Fruit fly (Drosophila melanogaster) whole organism, wandering third instar larva: ENCODE measurements around the gene Jon65Ai.
A peak's percentile ranks its signal among the peaks of the same experiment; 100 is the strongest.

Experiments
- Abd-B ChIP-seq: fragments of >200 bp; optimal IDR thresholded peaks from 2 replicates; lab custom pipeline; 2017; ENCODE audit warnings: missing biosample characterization, missing genetic modification characterization
- CG32264 ChIP-seq: fragments of 200-800 bp; sonication (Bioruptor generic); optimal IDR thresholded peaks from 2 replicates; lab custom pipeline; 2016; ENCODE audit warnings: missing biosample characterization, missing genetic modification characterization
- CG9705 ChIP-seq: fragments of 200-800 bp; sonication (Bioruptor generic); optimal IDR thresholded peaks from 2 replicates; lab custom pipeline; 2018; ENCODE audit warnings: missing biosample characterization, mild to moderate bottlenecking, missing genetic modification characterization
- Dfd ChIP-seq: fragments of >200 bp; optimal IDR thresholded peaks from 2 replicates; lab custom pipeline; 2017; ENCODE audit warnings: missing biosample characterization, missing genetic modification characterization
- Dif ChIP-seq: fragments of 200-275, 200-300 bp; sonication (Bioruptor generic); optimal IDR thresholded peaks from 2 replicates; lab custom pipeline; 2018; ENCODE audit warnings: missing biosample characterization, missing genetic modification characterization; ENCODE audit not compliant: partially characterized antibody
- GATAd ChIP-seq: sonication (Bioruptor generic); optimal IDR thresholded peaks from 2 replicates; lab custom pipeline; 2016; ENCODE audit warnings: missing biosample characterization, missing genetic modification characterization
- HLH106 ChIP-seq: fragments of 200-800 bp; optimal IDR thresholded peaks from 3 replicates; lab custom pipeline; 2019; ENCODE audit warnings: missing biosample characterization, mild to moderate bottlenecking, missing genetic modification characterization, moderate library complexity
- Jra ChIP-seq: sonication (Bioruptor generic); optimal IDR thresholded peaks from 2 replicates; lab custom pipeline; 2016; ENCODE audit warnings: missing biosample characterization, missing genetic modification characterization
- Myc ChIP-seq: fragments of >200 bp; optimal IDR thresholded peaks from 2 replicates; lab custom pipeline; 2017
- N ChIP-seq: fragments of >200 bp; optimal IDR thresholded peaks from 2 replicates; lab custom pipeline; 2018; ENCODE audit warnings: missing biosample characterization, missing external identifiers, missing genetic modification characterization
- OdsH ChIP-seq: fragments of 200-800 bp; sonication (Bioruptor generic); optimal IDR thresholded peaks from 2 replicates; lab custom pipeline; 2016; ENCODE audit warnings: missing biosample characterization, mild to moderate bottlenecking, missing genetic modification characterization
- Sp1 ChIP-seq: fragments of 200-800 bp; sonication (Bioruptor generic); optimal IDR thresholded peaks from 3 replicates; lab custom pipeline; 2019; ENCODE audit warnings: missing biosample characterization, mild to moderate bottlenecking, missing genetic modification characterization, moderate library complexity
- dmrt93B ChIP-seq: fragments of 200-800 bp; sonication (Bioruptor generic); optimal IDR thresholded peaks from 2 replicates; lab custom pipeline; 2018; ENCODE audit warnings: missing biosample characterization, mild to moderate bottlenecking, missing genetic modification characterization
- ey ChIP-seq: fragments of 200-800 bp; sonication (Bioruptor generic); optimal IDR thresholded peaks from 2 replicates; lab custom pipeline; 2016; ENCODE audit warnings: missing biosample characterization, missing genetic modification characterization
- foxo ChIP-seq, 2 experiments: fragments of 200-800 bp; sonication (Bioruptor generic); optimal IDR thresholded peaks; 2 replicates in 1 of 2; 3 replicates in 1 of 2; lab custom pipeline; 2016 to 2017; ENCODE audit warnings: missing biosample characterization in 2 of 2, missing genetic modification characterization in 2 of 2
- fru ChIP-seq: fragments of 200-800 bp; sonication (Bioruptor generic); optimal IDR thresholded peaks from 3 replicates; lab custom pipeline; 2016; ENCODE audit warnings: missing biosample characterization, mild to moderate bottlenecking, missing genetic modification characterization
- h ChIP-seq: fragments of 200-800 bp; sonication (Bioruptor generic); optimal IDR thresholded peaks from 3 replicates; lab custom pipeline; 2016; ENCODE audit warnings: missing biosample characterization, mild to moderate bottlenecking, missing genetic modification characterization
- jim ChIP-seq: fragments of 175-275, 200-325 bp; sonication (Bioruptor generic); optimal IDR thresholded peaks from 2 replicates; lab custom pipeline; 2016; ENCODE audit warnings: missing biosample characterization, mild to moderate bottlenecking, missing genetic modification characterization
- lola ChIP-seq: fragments of >200 bp; optimal IDR thresholded peaks from 2 replicates; lab custom pipeline; 2017; ENCODE audit warnings: missing biosample characterization, missing genetic modification characterization
- pan ChIP-seq: fragments of >200 bp; optimal IDR thresholded peaks from 2 replicates; lab custom pipeline; 2017
- psq ChIP-seq: fragments of 200-800 bp; sonication (Bioruptor generic); optimal IDR thresholded peaks from 3 replicates; lab custom pipeline; 2017; ENCODE audit warnings: missing biosample characterization, mild to moderate bottlenecking, missing genetic modification characterization, moderate library complexity
- rgr ChIP-seq: fragments of 200-800 bp; sonication (Bioruptor generic); optimal IDR thresholded peaks from 3 replicates; lab custom pipeline; 2016; ENCODE audit warnings: missing biosample characterization, mild to moderate bottlenecking, missing genetic modification characterization
- sage ChIP-seq: fragments of 200-800 bp; sonication (Bioruptor generic); optimal IDR thresholded peaks from 2 replicates; lab custom pipeline; 2016; ENCODE audit warnings: missing biosample characterization, mild to moderate bottlenecking, missing genetic modification characterization
- sv ChIP-seq: fragments of 200-800 bp; sonication (Bioruptor generic); optimal IDR thresholded peaks from 3 replicates; lab custom pipeline; 2016; ENCODE audit warnings: missing biosample characterization, missing genetic modification characterization
- tai ChIP-seq: sonication (Bioruptor generic); optimal IDR thresholded peaks from 2 replicates; lab custom pipeline; 2016; ENCODE audit warnings: missing biosample characterization, missing genetic modification characterization
- usp ChIP-seq: fragments of >200 bp; optimal IDR thresholded peaks from 2 replicates; lab custom pipeline; 2017; ENCODE audit warnings: missing biosample characterization, missing genetic modification characterization
- woc ChIP-seq: sonication (Bioruptor generic); optimal IDR thresholded peaks from 2 replicates; lab custom pipeline; 2016; ENCODE audit warnings: missing biosample characterization, mild to moderate bottlenecking, missing genetic modification characterization

The Jon65Ai gene

DNA sequence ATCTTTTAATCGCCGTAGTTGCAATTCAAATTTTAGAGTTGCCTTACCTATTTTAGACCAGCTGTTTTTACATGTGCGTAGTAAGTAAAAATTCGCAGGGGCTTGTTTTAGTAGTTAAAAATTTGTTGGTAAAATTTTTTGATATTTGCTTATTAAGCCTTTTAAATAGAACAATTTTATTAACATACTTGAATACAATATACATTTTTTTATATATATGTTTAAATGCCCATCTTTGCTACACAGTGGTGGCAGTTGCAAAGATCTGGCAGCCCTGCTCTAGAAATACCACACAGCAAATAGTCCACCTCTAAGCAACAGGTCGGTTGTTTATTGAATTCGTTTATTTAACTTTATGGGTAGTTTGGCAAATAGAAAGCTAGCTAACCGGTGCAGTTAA, 40.5 kb upstream of the Jon65Ai start, which contains the start of the genes CG10467 and loj (continued):
- peak; percentile 90 for TF ChIP-seq tai (GFP tag; lab: Kevin White, UChicago)
- peak; percentile 85 for TF ChIP-seq Sp1 (GFP tag; lab: Kevin White, UChicago)

DNA sequence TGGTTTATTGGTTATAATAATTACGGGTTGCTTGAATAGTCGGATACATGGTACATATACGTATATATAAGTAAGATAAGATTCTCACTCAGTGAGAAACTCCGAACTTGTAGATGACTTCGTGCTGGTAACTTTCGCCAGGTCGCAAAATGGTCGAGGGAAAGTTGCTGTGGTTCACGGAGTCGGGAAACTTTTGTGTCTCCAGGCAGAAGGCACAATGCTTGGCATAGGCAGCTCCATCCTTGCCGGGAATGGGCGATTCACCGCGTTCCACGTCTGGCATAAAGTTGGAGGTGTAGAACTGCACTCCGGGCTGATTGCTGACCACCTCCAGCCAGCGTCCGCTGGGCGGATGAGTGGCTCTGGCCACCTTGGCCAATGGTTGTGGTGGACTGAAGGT, 39.0 kb upstream of the Jon65Ai start, which contains the start of gene CG10469:
CG10469 (minus strand) TSS at position 101 of the 400 bp plus-strand sequence.
- TF ChIP-seq sv (GFP tag; lab: Kevin White, UChicago) (no peak), sage (no peak), Dfd (GFP tag; lab: Kevin White, UChicago) (no peak), HLH106 (tag; lab: Kevin White, UChicago) (no peak), CG32264 (GFP tag; lab: Kevin White, UChicago) (no peak), lola (GFP tag; lab: Kevin White, UChicago) (no peak), pan (no peak), N (GFP tag; lab: Kevin White, UChicago) (no peak)

DNA sequence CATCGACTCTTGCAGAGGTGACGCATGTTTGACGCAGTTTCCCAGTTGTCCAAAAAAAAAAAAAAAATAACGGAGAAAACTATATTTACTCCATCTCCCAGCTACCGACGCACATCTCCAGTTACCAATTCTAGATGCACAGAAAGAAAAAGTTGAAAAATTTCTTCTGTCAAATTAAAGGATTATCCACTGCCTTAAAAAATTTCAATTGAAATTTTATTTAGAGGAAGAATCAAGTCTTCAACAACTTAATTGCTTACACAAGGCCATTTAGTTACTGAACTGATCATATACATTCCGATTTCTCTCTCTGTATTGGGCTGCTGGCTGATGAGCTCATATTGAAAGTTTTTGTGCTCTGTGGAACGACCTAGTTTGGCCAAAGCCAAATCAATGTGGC, 31.7 kb upstream of the Jon65Ai start:
- no peak for TF ChIP-seq woc (GFP tag; lab: Kevin White, UChicago)
- peak in 1 of 2 experiments; percentile 0 for TF ChIP-seq foxo (GFP tag; optimal IDR thresholded peaks at IDR 0.05; lab: Kevin White, UChicago)
- TF ChIP-seq, all 38 proteins: peak for 1

DNA sequence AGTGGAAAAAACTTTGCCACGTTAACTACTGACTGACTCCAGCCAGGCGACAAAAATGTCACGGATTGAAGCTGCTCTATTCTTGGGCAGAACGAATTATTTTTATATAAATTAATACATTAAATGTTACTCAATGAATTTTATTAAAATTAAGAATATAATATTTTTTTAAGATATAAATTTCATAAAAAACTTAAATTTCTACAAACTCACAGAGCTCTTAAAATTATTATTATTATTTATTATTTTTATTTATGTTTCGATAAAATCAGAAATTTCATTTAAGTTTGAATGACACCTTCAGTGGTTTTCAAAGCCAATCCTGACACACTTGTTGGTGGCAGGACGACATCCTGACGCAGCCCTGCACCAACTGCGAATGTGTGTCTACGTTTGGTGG, 30.9 kb upstream of the Jon65Ai start:
- peak; percentile 30 for TF ChIP-seq HLH106 (tag; lab: Kevin White, UChicago)
- TF ChIP-seq Sp1 (GFP tag; lab: Kevin White, UChicago) = peak; percentile 32
- TF ChIP-seq CG9705 (GFP tag; lab: Kevin White, UChicago) = no peak
- TF ChIP-seq OdsH = peak; percentile 23
- TF ChIP-seq foxo (GFP tag; optimal IDR thresholded peaks at IDR 0.05; lab: Kevin White, UChicago) = peak in 1 of 2 experiments; percentile 24
- peak; percentile 30 for TF ChIP-seq rgr (GFP tag; lab: Kevin White, UChicago)
- peak; percentile 21 for TF ChIP-seq h (GFP tag; lab: Kevin White, UChicago)
- TF ChIP-seq psq (GFP tag; lab: Kevin White, UChicago) = peak; percentile 42
- no peak for TF ChIP-seq Myc

DNA sequence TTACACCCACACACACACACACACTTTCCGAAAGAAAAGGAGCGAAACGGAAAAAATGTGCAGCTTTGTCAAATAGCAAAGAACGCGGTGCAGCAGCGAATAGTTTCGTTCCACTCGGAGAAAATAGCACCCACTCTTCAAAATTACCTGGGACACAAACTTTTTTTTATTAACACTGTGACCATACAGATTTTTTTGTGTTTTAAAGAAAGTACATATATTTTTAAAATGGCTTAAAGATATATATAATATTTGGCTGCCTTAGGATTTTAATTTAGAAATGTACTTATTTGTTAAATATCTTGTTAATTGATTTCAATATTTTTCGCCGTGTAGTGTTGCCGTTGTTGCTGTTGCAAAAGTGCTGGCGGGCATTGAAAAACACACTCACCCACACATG, 30.2 kb upstream of the Jon65Ai start:
- TF ChIP-seq usp (no peak), Sp1 (GFP tag; lab: Kevin White, UChicago) (no peak), dmrt93B (GFP tag; lab: Kevin White, UChicago) (no peak), fru (GFP tag; lab: Kevin White, UChicago) (no peak), Abd-B (no peak), h (GFP tag; lab: Kevin White, UChicago) (no peak), GATAd (GFP tag; lab: Kevin White, UChicago) (no peak), lola (GFP tag; lab: Kevin White, UChicago) (no peak), Myc (no peak), CG9705 (GFP tag; lab: Kevin White, UChicago) (no peak), ey (GFP tag; lab: Kevin White, UChicago) (no peak), foxo (GFP tag; optimal IDR thresholded peaks at IDR 0.05; lab: Kevin White, UChicago) (no peak), tai (GFP tag; lab: Kevin White, UChicago) (no peak)
- TF ChIP-seq, all 38 proteins: peak for 0

DNA sequence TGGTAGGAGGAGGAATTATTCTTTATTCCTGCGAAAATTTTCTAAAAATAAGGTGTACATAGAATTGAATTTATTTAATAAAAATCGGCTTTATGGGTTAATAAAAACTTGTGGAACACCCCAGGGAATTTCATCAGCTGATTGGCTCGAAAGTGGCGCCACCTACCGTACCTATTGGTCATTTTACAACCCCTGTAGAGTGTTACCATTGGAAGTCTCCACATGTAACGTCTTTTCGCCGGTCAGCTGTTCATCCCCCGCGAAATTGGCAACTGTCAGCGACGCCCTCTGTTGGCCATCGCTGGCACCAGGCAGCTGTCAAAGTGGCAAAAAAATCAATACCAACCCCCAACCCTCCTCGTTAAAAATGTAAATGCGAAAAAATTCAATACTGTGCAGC, 28.3 kb upstream of the Jon65Ai start, which contains the start of gene CG13293:
CG13293 (plus strand) TSS at position 323 of the 400 bp plus-strand sequence.
- TF ChIP-seq N (GFP tag; lab: Kevin White, UChicago) = no peak
- no peak for TF ChIP-seq Dfd (GFP tag; lab: Kevin White, UChicago)
- no peak for TF ChIP-seq Sp1 (GFP tag; lab: Kevin White, UChicago)
- TF ChIP-seq psq (GFP tag; lab: Kevin White, UChicago) = no peak
- TF ChIP-seq dmrt93B (GFP tag; lab: Kevin White, UChicago) = no peak
- no peak for TF ChIP-seq foxo (GFP tag; optimal IDR thresholded peaks at IDR 0.05; lab: Kevin White, UChicago)
- no peak for TF ChIP-seq jim
- TF ChIP-seq Jra (GFP tag; lab: Kevin White, UChicago) = no peak
- no peak for TF ChIP-seq HLH106 (tag; lab: Kevin White, UChicago)
- no peak for TF ChIP-seq CG32264 (GFP tag; lab: Kevin White, UChicago)
- no peak for TF ChIP-seq pan
- TF ChIP-seq CG9705 (GFP tag; lab: Kevin White, UChicago) = no peak
- no peak for TF ChIP-seq usp
- TF ChIP-seq tai (GFP tag; lab: Kevin White, UChicago) = no peak
- no peak for TF ChIP-seq GATAd (GFP tag; lab: Kevin White, UChicago)

DNA sequence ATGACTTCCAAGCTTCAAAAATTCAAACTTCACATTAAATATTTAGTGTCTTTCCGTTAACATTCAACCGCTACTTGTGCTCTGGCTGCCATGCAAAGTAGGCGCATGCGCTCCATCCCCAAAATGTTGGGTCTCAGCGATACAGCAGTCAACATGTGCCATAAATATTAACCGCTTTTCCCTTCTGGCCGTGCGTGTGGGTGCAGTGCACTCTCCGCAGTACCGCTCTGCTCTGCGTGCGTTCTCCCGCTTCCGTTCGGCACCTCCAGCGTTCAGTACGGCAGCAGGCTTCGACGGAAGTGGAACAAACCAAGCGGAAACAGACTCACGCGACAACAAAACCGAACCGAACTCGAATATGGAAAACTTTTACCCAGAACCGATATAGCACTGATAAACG, 22.2 kb upstream of the Jon65Ai start, which contains the start of gene ssp6:
ssp6 (plus strand) TSS at position 294 of the 400 bp plus-strand sequence.
- TF ChIP-seq Dif (GFP tag; lab: Kevin White, UChicago) (peak; percentile 2), Dfd (GFP tag; lab: Kevin White, UChicago) (no peak)
